Fruit fly (Drosophila melanogaster) whole organism, wandering third instar larva: ENCODE data around the gene Tnks.

ENCODE experiments used
- CG32264 ChIP-seq: fragments of 200-800 bp; sonication (Bioruptor generic); optimal IDR thresholded peaks from 2 replicates; lab custom pipeline; 2016; ENCODE audit warnings: missing biosample characterization, missing genetic modification characterization
- Jra ChIP-seq: sonication (Bioruptor generic); optimal IDR thresholded peaks from 2 replicates; lab custom pipeline; 2016; ENCODE audit warnings: missing biosample characterization, missing genetic modification characterization
- dl ChIP-seq, 2 experiments: fragments of 175-275, 200-275 bp in 1 of 2; fragments of 200-275 bp in 1 of 2; sonication (Bioruptor generic); optimal IDR thresholded peaks; lab custom pipeline; 2018; ENCODE audit warnings: mild to moderate bottlenecking in 2 of 2, missing biosample characterization in 2 of 2, missing genetic modification characterization in 2 of 2, moderate library complexity in 2 of 2; ENCODE audit not compliant: partially characterized antibody in 2 of 2, insufficient read depth in 1 of 2

- no peak for TF ChIP-seq Jra
- no peak for TF ChIP-seq dl (GFP tag; optimal IDR thresholded peaks at IDR 0.05; lab: Kevin White, UChicago; ENCODE audit: insufficient read depth in 1 of 2, partially characterized antibody in 2 of 2)
- TF ChIP-seq CG32264 (GFP tag; lab: Kevin White, UChicago), result no peak
Measured at dm6 chr3R:25662358-25662757, 1.3 kb upstream of the Tnks start.
